Fruit fly (Drosophila melanogaster) whole organism, embryonic: ENCODE results near the gene Sec15.
A peak's percentile ranks its signal among the peaks of the same experiment; 100 is the strongest.

Experiments
- Abd-B ChIP-seq: fragments of 200-800 bp; sonication (Bioruptor generic); optimal IDR thresholded peaks from 2 replicates; lab custom pipeline; 2018; ENCODE audit warnings: missing biosample characterization, mild to moderate bottlenecking, missing genetic modification characterization, moderate library complexity
- B-H2 ChIP-seq: fragments of 200-800 bp; sonication (Bioruptor generic); optimal IDR thresholded peaks from 2 replicates; lab custom pipeline; 2018; ENCODE audit warnings: missing biosample characterization, mild to moderate bottlenecking, missing genetic modification characterization
- BEAF-32 ChIP-seq: fragments of 200-800 bp; sonication (Bioruptor generic); optimal IDR thresholded peaks from 3 replicates; lab custom pipeline; 2017; ENCODE audit warnings: missing biosample characterization, missing genetic modification characterization, mild to moderate bottlenecking, moderate library complexity, missing genetic modification reagents
- CG10979 ChIP-seq: fragments of 200-800 bp; sonication (Bioruptor generic); optimal IDR thresholded peaks from 2 replicates; lab custom pipeline; 2018; ENCODE audit warnings: missing biosample characterization, mild to moderate bottlenecking, missing genetic modification characterization, moderate library complexity
- CG12236 ChIP-seq: fragments of 200-800 bp; sonication (Bioruptor generic); optimal IDR thresholded peaks from 2 replicates; lab custom pipeline; 2016; ENCODE audit warnings: missing biosample characterization, missing genetic modification characterization
- CG13775 ChIP-seq: fragments of 200-800 bp; sonication (Bioruptor generic); optimal IDR thresholded peaks from 3 replicates; lab custom pipeline; 2017; ENCODE audit warnings: missing biosample characterization, mild to moderate bottlenecking, missing genetic modification characterization
- CG14710 ChIP-seq: fragments of 200-800 bp; sonication (Bioruptor generic); optimal IDR thresholded peaks from 3 replicates; lab custom pipeline; 2019; ENCODE audit warnings: missing biosample characterization, mild to moderate bottlenecking, missing genetic modification characterization, moderate library complexity
- CG15479 ChIP-seq: fragments of 200-800 bp; sonication (Bioruptor generic); optimal IDR thresholded peaks from 3 replicates; lab custom pipeline; 2019; ENCODE audit warnings: missing biosample characterization, mild to moderate bottlenecking, missing genetic modification characterization, moderate library complexity
- CG15601 ChIP-seq: fragments of 200-800 bp; sonication (Bioruptor generic); optimal IDR thresholded peaks from 3 replicates; lab custom pipeline; 2019; ENCODE audit warnings: missing biosample characterization, mild to moderate bottlenecking, missing genetic modification characterization, moderate library complexity
- CG1603 ChIP-seq: fragments of 200-800 bp; sonication (Bioruptor generic); optimal IDR thresholded peaks from 2 replicates; lab custom pipeline; 2019; ENCODE audit warnings: missing biosample characterization, mild to moderate bottlenecking, missing genetic modification characterization, moderate library complexity
- CG17359 ChIP-seq: fragments of 200-800 bp; sonication (Bioruptor generic); optimal IDR thresholded peaks from 3 replicates; lab custom pipeline; 2018; ENCODE audit warnings: missing biosample characterization, mild to moderate bottlenecking, missing genetic modification characterization, moderate library complexity
- CG17829 ChIP-seq: fragments of 200-800 bp; optimal IDR thresholded peaks from 2 replicates; lab custom pipeline; 2019; ENCODE audit warnings: missing biosample characterization, mild to moderate bottlenecking, missing genetic modification characterization, moderate library complexity
- CG18619 ChIP-seq: fragments of 200-800 bp; sonication (Bioruptor generic); optimal IDR thresholded peaks from 3 replicates; lab custom pipeline; 2017; ENCODE audit warnings: missing biosample characterization, mild to moderate bottlenecking, missing genetic modification characterization
- CG2116 ChIP-seq: fragments of 200-800 bp; sonication (Bioruptor generic); optimal IDR thresholded peaks from 3 replicates; lab custom pipeline; 2018; ENCODE audit warnings: missing biosample characterization, mild to moderate bottlenecking, missing genetic modification characterization
- CG2120 ChIP-seq: fragments of 200-800 bp; sonication (Bioruptor generic); optimal IDR thresholded peaks from 3 replicates; lab custom pipeline; 2016; ENCODE audit warnings: missing biosample characterization, missing genetic modification characterization
- CG30020 ChIP-seq: fragments of 200-800 bp; optimal IDR thresholded peaks from 2 replicates; lab custom pipeline; 2019; ENCODE audit warnings: missing biosample characterization, mild to moderate bottlenecking, missing genetic modification characterization, moderate library complexity
- CG30403 ChIP-seq: fragments of 200-800 bp; sonication (Bioruptor generic); optimal IDR thresholded peaks from 3 replicates; lab custom pipeline; 2016; ENCODE audit warnings: missing biosample characterization, missing genetic modification characterization
- CG4360 ChIP-seq: fragments of 200-800 bp; sonication (Bioruptor generic); IDR thresholded peaks from 2 replicates; pipeline ENCODE4 v1.3.6; 2022; ENCODE audit warnings: missing biosample characterization, missing genetic modification characterization
- CG8281 ChIP-seq: fragments of 200-800 bp; sonication (Bioruptor generic); optimal IDR thresholded peaks from 2 replicates; lab custom pipeline; 2018; ENCODE audit warnings: missing biosample characterization, mild to moderate bottlenecking, missing genetic modification characterization, moderate library complexity
- CG8924 ChIP-seq: fragments of 200-800 bp; optimal IDR thresholded peaks from 3 replicates; lab custom pipeline; 2019; ENCODE audit warnings: missing biosample characterization, mild to moderate bottlenecking, missing genetic modification characterization, moderate library complexity
- CG9932 ChIP-seq: fragments of 200-800 bp; sonication (Bioruptor generic); IDR thresholded peaks from 2 replicates; pipeline ENCODE4 v1.3.6; 2022; ENCODE audit warnings: missing biosample characterization, missing genetic modification characterization
- CTCF ChIP-seq: fragments of 200-800 bp; sonication (Bioruptor generic); optimal IDR thresholded peaks from 2 replicates; lab custom pipeline; 2017; ENCODE audit warnings: missing biosample characterization, mild to moderate bottlenecking, missing genetic modification characterization, moderate library complexity
- CoRest ChIP-seq: fragments of 200-800 bp; sonication (Bioruptor generic); optimal IDR thresholded peaks from 3 replicates; lab custom pipeline; 2018; ENCODE audit warnings: missing biosample characterization, mild to moderate bottlenecking, missing genetic modification characterization, moderate library complexity
- Deaf1 ChIP-seq: fragments of 200-800 bp; optimal IDR thresholded peaks from 3 replicates; lab custom pipeline; 2019; ENCODE audit warnings: missing biosample characterization, mild to moderate bottlenecking, missing genetic modification characterization, moderate library complexity
- Dek ChIP-seq: fragments of 200-800 bp; sonication (Bioruptor generic); optimal IDR thresholded peaks from 3 replicates; lab custom pipeline; 2019; ENCODE audit warnings: missing biosample characterization, mild to moderate bottlenecking, missing genetic modification characterization, moderate library complexity
- Dip2 ChIP-seq: fragments of 200-800 bp; sonication (Bioruptor generic); IDR thresholded peaks from 2 replicates; pipeline ENCODE4 v1.3.6; 2022; ENCODE audit warnings: missing biosample characterization, missing genetic modification characterization
- Dip3 ChIP-seq: fragments of 200-800 bp; sonication (Bioruptor generic); optimal IDR thresholded peaks from 3 replicates; lab custom pipeline; 2016; ENCODE audit warnings: missing biosample characterization, missing genetic modification characterization
- Dref ChIP-seq: fragments of 200-800 bp; sonication (Bioruptor generic); IDR thresholded peaks from 2 replicates; pipeline ENCODE4 v1.3.6; 2022; ENCODE audit warnings: missing biosample characterization, missing genetic modification characterization
- Fer3 ChIP-seq: fragments of 200-800 bp; sonication (Bioruptor generic); optimal IDR thresholded peaks from 2 replicates; lab custom pipeline; 2018; ENCODE audit warnings: missing biosample characterization, mild to moderate bottlenecking, missing genetic modification characterization, moderate library complexity
- HLH4C ChIP-seq: fragments of 200-800 bp; sonication (Bioruptor generic); IDR thresholded peaks from 3 replicates; pipeline ENCODE4 v1.3.6; 2022; ENCODE audit warnings: missing biosample characterization, missing genetic modification characterization; ENCODE audit not compliant: partially characterized antibody
- Lpt ChIP-seq: fragments of >200 bp; optimal IDR thresholded peaks from 2 replicates; lab custom pipeline; 2018; ENCODE audit warnings: missing biosample characterization, missing genetic modification characterization
- Myb ChIP-seq: fragments of 200-800 bp; sonication (Bioruptor generic); optimal IDR thresholded peaks from 2 replicates; lab custom pipeline; 2016; ENCODE audit warnings: missing biosample characterization, missing genetic modification characterization
- Oaz ChIP-seq: fragments of 200-800 bp; sonication (Bioruptor generic); IDR thresholded peaks from 2 replicates; pipeline ENCODE4 v1.3.6; 2022; ENCODE audit warnings: missing biosample characterization, missing genetic modification characterization
- Oli ChIP-seq: fragments of 200-800 bp; sonication (Bioruptor generic); optimal IDR thresholded peaks from 2 replicates; lab custom pipeline; 2018; ENCODE audit warnings: missing biosample characterization, mild to moderate bottlenecking, missing genetic modification characterization, moderate library complexity
- Rfx ChIP-seq: fragments of 200-800 bp; sonication (Bioruptor generic); IDR thresholded peaks from 2 replicates; pipeline ENCODE4 v1.3.6; 2022; ENCODE audit warnings: missing biosample characterization, missing genetic modification characterization
- Scr ChIP-seq: fragments of 200-800 bp; sonication (Bioruptor generic); IDR thresholded peaks from 2 replicates; pipeline ENCODE4 v1.3.6; 2022; ENCODE audit warnings: missing biosample characterization, missing genetic modification characterization; ENCODE audit not compliant: partially characterized antibody
- Sry-β ChIP-seq: fragments of 200-800 bp; sonication (Bioruptor generic); optimal IDR thresholded peaks from 2 replicates; lab custom pipeline; 2018; ENCODE audit warnings: missing biosample characterization, mild to moderate bottlenecking, missing genetic modification characterization, moderate library complexity
- Xbp1 ChIP-seq: fragments of 200-800 bp; sonication (Bioruptor generic); optimal IDR thresholded peaks from 3 replicates; lab custom pipeline; 2016; ENCODE audit warnings: missing biosample characterization, mild to moderate bottlenecking, missing genetic modification characterization
- YL-1 ChIP-seq: fragments of 200-800 bp; sonication (Bioruptor generic); optimal IDR thresholded peaks from 3 replicates; lab custom pipeline; 2017; ENCODE audit warnings: missing biosample characterization, mild to moderate bottlenecking, missing genetic modification characterization
- dmrt11E ChIP-seq: fragments of 200-800 bp; sonication (Bioruptor generic); optimal IDR thresholded peaks from 3 replicates; lab custom pipeline; 2018; ENCODE audit warnings: missing biosample characterization, mild to moderate bottlenecking, missing genetic modification characterization, moderate library complexity
- grau ChIP-seq: fragments of 200-800 bp; optimal IDR thresholded peaks from 3 replicates; lab custom pipeline; 2019; ENCODE audit warnings: missing biosample characterization, mild to moderate bottlenecking, missing genetic modification characterization, moderate library complexity
- hkb ChIP-seq, 2 experiments: fragments of 200-800 bp in 1 of 2; fragments of >200 bp in 1 of 2; sonication (Bioruptor generic) in 1 of 2; IDR thresholded peaks in 1 of 2; optimal IDR thresholded peaks in 1 of 2; 2 replicates each; pipeline versions ENCODE4 v1.3.6 to Lab custom; 2017 to 2022; ENCODE audit warnings: missing biosample characterization in 1 of 2, missing genetic modification characterization in 1 of 2
- insv ChIP-seq, 2 experiments: fragments of 200-800 bp; sonication (Bioruptor generic); optimal IDR thresholded peaks; 3 replicates each; lab custom pipeline; 2016 to 2018; ENCODE audit warnings: missing biosample characterization in 2 of 2, missing genetic modification characterization in 2 of 2
- nmo ChIP-seq: fragments of 200-800 bp; sonication (Bioruptor generic); optimal IDR thresholded peaks from 2 replicates; lab custom pipeline; 2018; ENCODE audit warnings: missing biosample characterization, mild to moderate bottlenecking, missing genetic modification characterization, moderate library complexity
- phol ChIP-seq: fragments of 200-800 bp; sonication (Bioruptor generic); optimal IDR thresholded peaks from 3 replicates; lab custom pipeline; 2018; ENCODE audit warnings: missing biosample characterization, mild to moderate bottlenecking, missing genetic modification characterization, moderate library complexity
- row ChIP-seq: fragments of 200-800 bp; sonication (Bioruptor generic); IDR thresholded peaks from 3 replicates; pipeline ENCODE4 v1.3.6; 2022; ENCODE audit warnings: missing biosample characterization, missing genetic modification characterization
- sens ChIP-seq: fragments of 200-800 bp; sonication (Bioruptor generic); peaks from one replicate; lab custom pipeline; 2016; ENCODE audit warnings: missing biosample characterization, missing genetic modification characterization
- slbo ChIP-seq: fragments of 200-800 bp; sonication (Bioruptor generic); IDR thresholded peaks from 2 replicates; pipeline ENCODE4 v1.3.6; 2022; ENCODE audit warnings: missing biosample characterization, missing genetic modification characterization
- sug ChIP-seq: fragments of 200-800 bp; optimal IDR thresholded peaks from 2 replicates; lab custom pipeline; 2019; ENCODE audit warnings: missing biosample characterization, mild to moderate bottlenecking, missing genetic modification characterization, moderate library complexity
- trem ChIP-seq: fragments of 200-800 bp; optimal IDR thresholded peaks from 3 replicates; lab custom pipeline; 2019; ENCODE audit warnings: missing biosample characterization, mild to moderate bottlenecking, missing genetic modification characterization, moderate library complexity

Gene Sec15

dm6 chr3R:21133951-21134350 lies 26.2 kb upstream of the Sec15 start, which contains the start of gene Usp8:
TSS of gene Usp8 (plus strand) at chr3R:21134262.
- TF ChIP-seq nmo (GFP tag; lab: Kevin White, UChicago) (peak; percentile 65), CG8281 (tag; lab: Kevin White, UChicago) (no peak), B-H2 (no peak), Dip3 (GFP tag; lab: Kevin White, UChicago) (no peak), CG12236 (GFP tag; lab: Kevin White, UChicago) (no peak), Xbp1 (GFP tag; lab: Kevin White, UChicago) (peak; percentile 34), Sry-β (GFP tag; lab: Kevin White, UChicago) (peak; percentile 95), YL-1 (GFP tag; lab: Kevin White, UChicago) (peak; percentile 20), grau (peak; percentile 55), dmrt11E (tag; lab: Kevin White, UChicago) (peak; percentile 29), CoRest (peak; percentile 68), Dip2 (GFP tag; lab: Robert Waterston, UW) (no peak), phol (tag; lab: Kevin White, UChicago) (peak; percentile 68), CG15601 (tag; lab: Kevin White, UChicago) (peak; percentile 1), CG18619 (GFP tag; lab: Kevin White, UChicago) (peak; percentile 8), Oaz (GFP tag; lab: Robert Waterston, UW) (no peak), Abd-B (GFP tag; lab: Kevin White, UChicago) (peak; percentile 28), CG30020 (tag; lab: Kevin White, UChicago) (peak; percentile 64), trem (tag; lab: Kevin White, UChicago) (peak; percentile 38), sug (tag; lab: Kevin White, UChicago) (peak; percentile 49), hkb (optimal IDR thresholded peaks at IDR 0.05; lab: Kevin White, UChicago) (no peak), hkb (GFP tag; IDR thresholded peaks at IDR 0.05; lab: Robert Waterston, UW) (no peak), row (GFP tag; lab: Robert Waterston, UW) (peak; percentile 80), CG2116 (GFP tag; lab: Kevin White, UChicago) (peak; percentile 74), CG14710 (tag; lab: Kevin White, UChicago) (peak; percentile 61), Fer3 (tag; lab: Kevin White, UChicago) (peak; percentile 23), Deaf1 (tag; lab: Kevin White, UChicago) (no peak), CG2120 (peak; percentile 33), Lpt (no peak), CG17829 (tag; lab: Kevin White, UChicago) (peak; percentile 23), slbo (GFP tag; lab: Robert Waterston, UW) (peak; percentile 39; the same call in 1 of the 2 replicates), Scr (GFP tag; lab: Robert Waterston, UW) (no peak), CG9932 (GFP tag; lab: Robert Waterston, UW) (peak; percentile 46; the same call in 1 of the 2 replicates), CG10979 (tag; lab: Kevin White, UChicago) (peak; percentile 39), Rfx (GFP tag; lab: Robert Waterston, UW) (peak; percentile 33; the same call in 1 of the 2 replicates), CG15479 (peak; percentile 71), Dek (peak; percentile 45), CG30403 (GFP tag; lab: Kevin White, UChicago) (peak; percentile 65), HLH4C (GFP tag; lab: Robert Waterston, UW) (0 out of 3 replicates have a peak, but pooled peaks have one; percentile 47), CG4360 (GFP tag; lab: Robert Waterston, UW) (no peak), CTCF (GFP tag; lab: Kevin White, UChicago) (peak; percentile 9), Dref (GFP tag; lab: Robert Waterston, UW) (peak; percentile 65), sens (GFP tag; lab: Kevin White, UChicago) (peak; percentile 18), CG13775 (GFP tag; lab: Kevin White, UChicago) (peak; percentile 62), CG1603 (peak; percentile 44), Oli (peak; percentile 11), Myb (GFP tag; lab: Kevin White, UChicago) (no peak), CG17359 (tag; lab: Kevin White, UChicago) (no peak), insv (GFP tag; optimal IDR thresholded peaks at IDR 0.05; lab: Kevin White, UChicago) (peak in 1 of 2 experiments; percentile 26), CG8924 (tag; lab: Kevin White, UChicago) (peak; percentile 70), BEAF-32 (GFP tag; lab: Kevin White, UChicago) (peak; percentile 13)
